Worm (Caenorhabditis elegans) whole organism, L4 larva: ENCODE results near the gene fli-1.

ENCODE experiments used
- daf-19 ChIP-seq: fragments of 200-800 bp; sonication (Bioruptor generic); conservative IDR thresholded peaks from 2 replicates; pipeline ENCODE4 v1.3.6; 2022; ENCODE audit warnings: missing genetic modification characterization, missing compliant biosample characterization
- dpl-1 ChIP-seq: fragments of 150-350 bp; optimal IDR thresholded peaks from 2 replicates; lab custom pipeline; 2014; ENCODE audit warnings: missing biosample characterization, missing genetic modification reagents, missing genetic modification characterization
- dve-1 ChIP-seq: sonication (generic microtip); optimal IDR thresholded peaks from 2 replicates; lab custom pipeline; 2017; ENCODE audit warnings: antibody characterized with exemption, mild to moderate bottlenecking, missing genetic modification characterization, missing compliant biosample characterization; ENCODE audit not compliant: insufficient read depth
- jun-1 ChIP-seq: fragments of 150-350 bp; optimal IDR thresholded peaks from 2 replicates; lab custom pipeline; 2014; ENCODE audit warnings: missing biosample characterization, missing genetic modification reagents, missing genetic modification characterization
- lin-38 ChIP-seq: fragments of 200-800 bp; sonication (Bioruptor generic); IDR thresholded peaks from 2 replicates; pipeline ENCODE4 v1.3.6; 2022; ENCODE audit warnings: missing genetic modification reagents, missing genetic modification characterization, missing compliant biosample characterization
- lin-39 ChIP-seq: fragments of 150-350 bp; optimal IDR thresholded peaks from 2 replicates; lab custom pipeline; 2014; ENCODE audit warnings: missing biosample characterization, missing genetic modification reagents, missing genetic modification characterization
- nhr-11 ChIP-seq: fragments of 150-350 bp; optimal IDR thresholded peaks from 2 replicates; lab custom pipeline; 2014; ENCODE audit warnings: missing biosample characterization, missing genetic modification characterization
- nhr-48 ChIP-seq: sonication (generic microtip); optimal IDR thresholded peaks from 2 replicates; lab custom pipeline; 2016; ENCODE audit warnings: mild to moderate bottlenecking, missing genetic modification characterization, missing compliant biosample characterization
- pha-4 ChIP-seq, 2 experiments: fragments of 150-350 bp in 1 of 2; fragments of 200-800 bp in 1 of 2; sonication (Bioruptor generic) in 1 of 2; IDR thresholded peaks in 1 of 2; optimal IDR thresholded peaks in 1 of 2; 2 replicates each; pipeline versions ENCODE4 v1.3.6 to Lab custom; 2014 to 2022; ENCODE audit warnings: missing genetic modification characterization in 2 of 2, missing genetic modification reagents in 2 of 2, missing biosample characterization in 1 of 2, missing compliant biosample characterization in 1 of 2
- skn-1 ChIP-seq: fragments of 150-350 bp; optimal IDR thresholded peaks from 2 replicates; lab custom pipeline; 2014; ENCODE audit warnings: missing biosample characterization, missing genetic modification characterization
- unc-39 ChIP-seq: sonication (generic microtip); optimal IDR thresholded peaks from 2 replicates; lab custom pipeline; 2017; ENCODE audit warnings: missing biosample characterization, missing genetic modification characterization
- unc-62 ChIP-seq, 3 experiments: fragments of 150-350 bp in 1 of 3; sonication (generic microtip); optimal IDR thresholded peaks in 2 of 3; peaks in 1 of 3; 1 replicate in 1 of 3; 2 replicates in 2 of 3; lab custom pipeline; 2014 to 2017; ENCODE audit warnings: missing biosample characterization in 3 of 3, missing genetic modification characterization in 3 of 3, missing genetic modification reagents in 3 of 3, missing genotype in 1 of 3

- no peak for TF ChIP-seq unc-62 (GFP tag; optimal IDR thresholded peaks at IDR 0.05 in 1 of 2; lab: Kevin White, UChicago)
- no peak for TF ChIP-seq unc-62 (tag; optimal IDR thresholded peaks at IDR 0.05; lab: Kevin White, UChicago)
- TF ChIP-seq pha-4 (GFP tag; IDR thresholded peaks at IDR 0.05; lab: Robert Waterston, UW) = no peak
- no peak for TF ChIP-seq pha-4 (tag; optimal IDR thresholded peaks at IDR 0.05; lab: Kevin White, UChicago)
- TF ChIP-seq lin-38 = no peak
- no peak for TF ChIP-seq nhr-11 (tag; lab: Kevin White, UChicago)
- no peak for TF ChIP-seq daf-19 (GFP tag; lab: Robert Waterston, UW)
- TF ChIP-seq unc-39 = no peak
- no peak for TF ChIP-seq lin-39 (tag; lab: Kevin White, UChicago)
- TF ChIP-seq dpl-1 (GFP tag; lab: Kevin White, UChicago) = no peak
- TF ChIP-seq jun-1 (tag; lab: Kevin White, UChicago) = no peak
- no peak for TF ChIP-seq skn-1 (tag; lab: Kevin White, UChicago)
- TF ChIP-seq dve-1 = no peak
- TF ChIP-seq nhr-48 (tag; lab: Kevin White, UChicago) = no peak
Observed at ce11 chrIII:8667382-8667781, 16.2 kb downstream of the fli-1 start, which contains the start of gene dpy-19.
